Worm (Caenorhabditis elegans): ENCODE measurements around the gene cpt-5.
A peak's percentile ranks its signal among the peaks of the same experiment; 100 is the strongest.

Gene cpt-5

DNA sequence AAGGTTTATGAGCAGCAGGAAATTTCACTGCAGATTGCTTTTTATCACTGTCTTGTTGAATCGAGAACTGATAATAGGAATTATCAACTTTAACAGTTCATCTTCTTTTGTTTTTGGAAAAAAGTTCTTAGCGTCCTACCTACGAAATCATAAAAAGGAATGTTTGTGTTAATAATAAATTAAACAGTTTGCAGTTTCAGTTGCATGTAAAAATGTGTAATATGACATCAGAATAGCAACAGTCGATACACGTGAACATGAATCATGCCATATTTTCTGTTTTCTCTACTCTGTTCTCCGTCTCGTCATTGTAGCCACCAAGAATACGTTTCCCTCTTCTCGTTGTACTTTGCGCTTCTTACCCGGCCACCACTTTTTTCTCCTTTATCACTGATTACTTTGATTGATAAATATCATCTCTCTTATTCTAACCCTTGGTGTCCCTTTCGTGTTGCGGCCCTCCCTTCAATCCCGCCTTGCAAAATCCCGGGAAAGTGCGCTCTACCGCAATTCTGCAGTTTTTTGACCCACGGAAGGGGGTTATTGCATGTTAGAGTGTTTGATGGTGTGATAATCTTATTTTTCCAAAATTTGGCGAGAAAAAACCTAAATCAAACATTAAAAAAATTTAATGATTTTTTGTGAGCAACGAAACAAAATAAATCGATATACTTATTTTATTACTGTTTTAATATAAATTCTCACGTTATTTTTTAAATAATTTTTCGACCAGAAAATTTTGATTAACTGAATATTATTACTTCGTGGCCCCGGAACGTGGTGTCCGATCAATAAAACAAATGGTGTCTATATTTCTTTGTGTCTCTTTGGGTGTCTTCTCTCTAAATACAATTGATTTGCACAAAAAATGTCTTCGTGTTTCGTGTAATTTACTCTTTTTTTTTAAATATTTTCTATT is 19.7 kb downstream of the cpt-5 start, which contains the start of gene sptl-3:
Gene sptl-3, plus strand, starts transcription at position 869 of the 919 bp plus-strand sequence.
- TF ChIP-seq him-1 (tag; optimal IDR thresholded peaks at IDR 0.05) (no peak), dao-5 (tag; optimal IDR thresholded peaks at IDR 0.05) (no peak)

DNA sequence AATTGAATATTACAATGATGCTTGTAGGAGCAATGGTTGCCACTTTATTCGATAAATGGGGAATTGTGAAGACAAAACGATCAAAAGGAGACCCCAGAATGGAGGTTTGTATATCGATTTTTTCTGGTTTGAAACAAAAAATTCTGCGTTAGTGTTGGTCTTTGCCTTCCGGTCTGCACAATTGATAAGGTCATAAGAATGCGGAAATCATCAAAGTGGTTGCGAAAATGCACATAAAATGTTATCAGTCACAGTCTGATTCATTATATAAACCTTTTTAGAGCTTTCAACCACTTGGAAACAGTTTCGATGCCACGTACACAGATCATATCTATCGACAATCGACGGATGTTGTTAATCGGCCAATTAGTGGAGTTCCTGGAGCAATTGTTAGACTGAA is 20.6 kb downstream of the cpt-5 start:
- TF ChIP-seq dao-5 (tag; optimal IDR thresholded peaks at IDR 0.05) (no peak), W03F9.2 (tag; optimal IDR thresholded peaks at IDR 0.05) (no peak), him-1 (tag; optimal IDR thresholded peaks at IDR 0.05) (no peak)

DNA sequence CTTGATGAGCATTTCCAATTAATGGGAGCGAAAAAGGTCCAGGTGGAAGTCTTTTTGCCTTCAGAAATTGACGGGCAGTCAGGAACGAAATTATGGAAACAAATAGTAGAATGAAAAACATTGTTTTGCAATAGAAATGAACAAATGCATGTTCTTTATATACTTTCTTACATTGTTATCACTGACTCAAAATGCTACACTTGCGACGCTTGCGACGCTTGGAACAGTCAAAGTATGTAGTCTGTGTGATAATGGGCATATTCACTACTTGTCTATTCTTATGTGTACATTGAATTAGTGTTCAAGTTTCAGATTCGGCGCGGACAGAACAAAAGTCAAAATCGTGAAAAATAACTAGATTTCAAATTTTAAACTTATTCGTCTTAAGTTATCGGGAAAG is 25.4 kb downstream of the cpt-5 start, which contains the start of gene cyp-35C1:
Gene cyp-35C1, minus strand, starts transcription at position 132 of the 400 bp plus-strand sequence.
- TF ChIP-seq him-1 (tag; optimal IDR thresholded peaks at IDR 0.05) = no peak
- TF ChIP-seq dao-5 (tag; optimal IDR thresholded peaks at IDR 0.05) = no peak
- no peak for TF ChIP-seq W03F9.2 (tag; optimal IDR thresholded peaks at IDR 0.05)

DNA sequence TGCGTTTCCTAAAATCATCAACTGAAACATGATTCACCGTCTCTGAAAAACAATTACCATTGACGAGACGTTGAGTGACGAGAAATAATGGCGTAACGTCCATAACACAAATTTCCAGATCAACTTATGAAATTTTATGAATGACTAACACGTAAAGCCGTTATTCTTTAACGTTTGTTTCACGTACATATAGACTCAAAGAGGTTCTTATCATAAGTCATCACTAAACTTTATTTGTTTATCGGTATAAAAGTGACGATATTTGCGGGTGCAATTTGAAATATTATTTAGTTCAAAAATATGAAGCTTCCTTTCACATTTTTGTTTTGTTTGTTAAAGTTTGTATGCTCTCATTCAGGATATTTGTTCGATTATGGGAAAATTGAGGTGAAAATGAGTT is 26.2 kb downstream of the cpt-5 start, which contains the start of gene oac-3:
Gene oac-3, plus strand, starts transcription at position 301 of the 400 bp plus-strand sequence.
- TF ChIP-seq dao-5 (tag; optimal IDR thresholded peaks at IDR 0.05) (no peak), him-1 (tag; optimal IDR thresholded peaks at IDR 0.05) (no peak), W03F9.2 (tag; optimal IDR thresholded peaks at IDR 0.05) (no peak)

DNA sequence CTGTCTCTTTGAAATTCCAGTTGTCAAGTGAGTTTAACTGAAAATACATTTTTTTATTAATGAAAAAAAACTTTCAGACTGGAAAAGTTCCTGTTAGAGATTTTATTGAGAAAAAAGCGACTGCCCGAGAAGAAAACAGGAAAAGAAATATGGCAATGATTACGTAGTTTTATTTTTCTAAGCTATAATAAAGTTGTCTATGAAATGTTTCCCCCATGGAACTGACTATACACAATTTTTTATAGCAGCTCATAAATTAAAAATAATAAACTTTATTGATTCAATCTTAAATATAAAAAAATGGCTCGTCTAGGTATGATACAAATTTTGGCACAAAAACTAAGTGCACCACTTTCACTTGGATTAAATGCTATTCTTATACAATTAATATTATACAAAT is 29.5 kb downstream of the cpt-5 start, which contains the start of gene C06B3.1:
Gene C06B3.1, plus strand, starts transcription at position 301 of the 400 bp plus-strand sequence.
- no peak for TF ChIP-seq him-1 (tag; optimal IDR thresholded peaks at IDR 0.05)
- no peak for TF ChIP-seq dao-5 (tag; optimal IDR thresholded peaks at IDR 0.05)
- TF ChIP-seq W03F9.2 (tag; optimal IDR thresholded peaks at IDR 0.05) = no peak

DNA sequence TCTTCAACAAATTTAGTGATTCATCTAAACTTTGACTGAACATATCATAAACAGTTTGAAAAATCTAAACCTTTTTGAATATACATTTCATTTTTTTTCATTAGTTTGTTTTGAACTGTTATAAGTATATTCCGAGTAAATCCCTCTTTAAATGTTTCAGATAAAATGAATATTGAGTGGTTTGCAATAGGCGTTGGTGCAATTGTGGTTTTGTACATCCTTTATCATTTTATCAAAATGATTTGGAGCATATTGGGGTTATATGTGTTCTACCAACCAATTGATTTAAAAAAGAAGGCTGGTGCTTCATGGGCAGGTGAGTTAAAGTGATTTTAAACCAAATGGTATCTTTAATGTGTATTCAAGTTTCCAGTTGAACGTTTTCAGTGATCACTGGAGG is 31.5 kb downstream of the cpt-5 start, which contains the start of gene stdh-3:
Gene stdh-3, plus strand, starts transcription at position 166 of the 400 bp plus-strand sequence.
- TF ChIP-seq dao-5 (tag; optimal IDR thresholded peaks at IDR 0.05) (no peak), W03F9.2 (tag; optimal IDR thresholded peaks at IDR 0.05) (no peak), him-1 (tag; optimal IDR thresholded peaks at IDR 0.05) (no peak)

DNA sequence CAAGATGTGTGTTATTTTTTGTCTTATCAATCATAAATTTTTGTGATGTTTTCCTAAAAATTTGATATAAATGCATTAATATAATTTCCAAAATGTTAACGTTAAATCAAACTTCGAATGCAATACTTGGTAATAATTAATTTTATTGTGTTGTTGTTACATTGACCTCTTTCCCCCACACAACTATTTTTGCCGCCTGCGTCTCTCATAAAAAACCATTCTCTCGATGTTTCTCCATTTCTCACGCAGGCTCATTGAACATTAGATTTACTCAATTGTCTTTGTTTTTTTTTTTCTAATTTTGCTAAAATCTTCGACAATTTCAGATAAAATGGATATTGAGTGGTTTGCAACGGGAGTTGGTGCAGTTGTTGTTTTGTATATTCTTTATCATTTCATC is 33.2 kb downstream of the cpt-5 start, which contains the start of gene stdh-1:
Gene stdh-1, plus strand, starts transcription at position 327 of the 400 bp plus-strand sequence.
- TF ChIP-seq W03F9.2 (tag; optimal IDR thresholded peaks at IDR 0.05) = no peak
- no peak for TF ChIP-seq him-1 (tag; optimal IDR thresholded peaks at IDR 0.05)
- no peak for TF ChIP-seq dao-5 (tag; optimal IDR thresholded peaks at IDR 0.05)

DNA sequence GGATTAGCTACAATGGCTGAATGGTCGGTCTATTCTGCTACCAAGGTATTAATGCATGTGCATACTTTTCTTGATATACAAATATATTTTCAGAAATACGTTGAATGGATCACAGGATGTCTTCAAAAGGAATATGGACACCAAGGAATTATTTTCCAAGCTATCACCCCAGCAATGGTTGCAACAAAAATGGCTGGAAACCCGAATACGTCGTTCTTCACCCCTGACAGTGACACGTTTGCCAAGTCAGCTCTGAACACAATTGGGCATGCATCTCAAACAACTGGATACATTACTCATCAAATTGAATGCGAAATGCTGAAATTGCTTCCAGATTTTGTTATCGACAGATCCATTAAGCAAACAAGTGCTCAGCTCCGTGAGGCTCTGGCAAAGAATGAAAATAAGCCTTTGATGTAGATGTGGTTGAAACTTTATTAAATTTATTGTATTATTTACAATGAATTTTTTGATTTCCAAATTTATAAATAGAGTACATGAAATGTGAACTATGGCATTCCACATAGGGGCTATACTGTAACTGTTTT is 34.6 kb downstream of the cpt-5 start:
- TF ChIP-seq W03F9.2 (tag; optimal IDR thresholded peaks at IDR 0.05) = no peak
- no peak for TF ChIP-seq dao-5 (tag; optimal IDR thresholded peaks at IDR 0.05)
- no peak for TF ChIP-seq him-1 (tag; optimal IDR thresholded peaks at IDR 0.05)

DNA sequence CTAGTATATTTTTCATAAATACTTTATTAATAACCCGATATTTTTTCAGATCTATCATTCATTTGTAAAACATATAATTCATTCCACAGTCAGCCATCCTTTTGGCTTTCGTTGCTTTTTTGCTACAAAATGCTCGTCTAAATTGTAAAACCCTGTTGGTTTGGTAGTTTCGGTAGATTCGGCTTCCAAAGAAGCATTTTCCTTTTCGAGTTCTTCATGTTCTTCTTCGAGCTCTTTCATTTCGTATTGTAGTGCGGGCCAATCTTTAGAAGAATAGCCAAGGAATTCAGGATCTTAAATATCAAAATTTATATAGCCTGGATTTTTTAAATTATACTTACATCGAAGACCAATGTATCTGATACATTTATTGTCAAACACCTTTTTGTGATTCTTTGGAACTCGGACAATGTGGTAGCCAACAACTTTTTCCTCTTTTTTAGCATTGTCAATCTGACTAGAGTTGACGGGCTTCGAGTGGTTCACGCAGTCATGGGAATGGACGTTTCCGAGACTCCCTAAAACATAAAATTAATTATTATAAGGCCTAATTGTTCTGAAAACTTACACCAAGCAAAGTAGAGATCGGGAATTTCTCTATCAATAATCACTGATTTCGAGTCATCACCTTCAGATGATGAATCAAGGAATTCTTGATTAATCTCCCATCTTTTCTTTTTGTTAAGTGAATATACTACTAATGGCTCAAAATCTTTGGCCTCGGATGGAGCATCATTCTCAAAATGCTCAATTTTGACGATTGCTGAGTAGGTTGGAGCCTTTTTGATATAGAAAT is 35.3 kb downstream of the cpt-5 start:
- TF ChIP-seq him-1 (tag; optimal IDR thresholded peaks at IDR 0.05) = no peak
- TF ChIP-seq dao-5 (tag; optimal IDR thresholded peaks at IDR 0.05) = no peak
- TF ChIP-seq W03F9.2 (tag; optimal IDR thresholded peaks at IDR 0.05) = no peak

DNA sequence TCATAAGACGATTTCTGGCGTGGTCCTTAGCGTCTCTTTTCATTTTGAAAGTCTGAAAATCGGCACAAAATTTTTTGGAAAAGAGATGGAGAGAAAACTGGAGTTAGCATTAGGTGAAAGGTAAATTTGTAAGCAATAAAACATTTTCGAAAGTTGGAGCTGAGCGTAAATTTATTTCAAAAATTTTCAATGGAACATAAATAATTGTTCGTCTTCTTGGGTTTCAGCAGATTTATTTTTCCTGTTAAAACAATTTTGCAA is 35.9 kb downstream of the cpt-5 start, which contains the start of gene C06B3.6:
Gene C06B3.6, minus strand, starts transcription at position 52 of the 261 bp plus-strand sequence.
- TF ChIP-seq W03F9.2 (tag; optimal IDR thresholded peaks at IDR 0.05) (no peak), dao-5 (tag; optimal IDR thresholded peaks at IDR 0.05) (no peak), him-1 (tag; optimal IDR thresholded peaks at IDR 0.05) (no peak)

DNA sequence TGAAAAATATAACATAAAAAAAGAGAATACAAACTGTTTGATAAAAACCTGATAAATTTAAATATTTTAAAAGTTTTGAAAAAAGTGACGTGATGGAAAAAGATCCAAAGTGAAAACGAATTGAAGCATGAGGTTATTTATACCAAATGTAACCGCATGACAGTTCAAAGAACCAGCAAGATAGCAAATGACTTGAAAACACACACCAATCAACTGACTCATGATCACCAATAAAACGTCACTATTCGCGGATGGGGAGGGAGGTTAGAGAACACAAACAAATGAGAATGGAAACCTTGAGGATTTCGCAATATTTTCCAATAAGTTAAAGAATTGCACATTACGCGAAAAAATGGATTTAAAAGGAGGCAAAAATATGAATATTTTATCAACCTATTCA is 36.4 kb downstream of the cpt-5 start, which contains the start of gene C06B3.7:
Gene C06B3.7, plus strand, starts transcription at position 287 of the 400 bp plus-strand sequence.
- TF ChIP-seq dao-5 (tag; optimal IDR thresholded peaks at IDR 0.05) (no peak), W03F9.2 (tag; optimal IDR thresholded peaks at IDR 0.05) (peak; percentile 73)

DNA sequence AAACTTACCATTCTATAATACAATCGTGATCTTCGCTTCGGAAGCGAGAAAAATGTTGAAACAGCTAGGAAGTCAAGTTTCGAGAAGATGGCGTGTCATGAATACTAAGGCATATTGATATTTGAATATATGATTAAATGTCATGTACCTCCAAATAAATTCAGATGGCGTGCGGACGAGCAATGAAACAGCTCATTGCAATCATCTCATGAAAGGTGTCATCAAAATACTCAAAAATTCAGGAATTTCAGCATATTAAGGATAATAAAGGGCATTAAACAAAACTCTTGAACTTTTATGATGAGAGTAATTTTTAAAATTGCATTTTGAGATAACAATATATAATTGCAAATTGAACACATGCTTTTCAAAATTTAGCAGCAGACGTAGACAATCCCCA is 42.4 kb downstream of the cpt-5 start, which contains the start of gene gcy-32:
Gene gcy-32, minus strand, starts transcription at position 101 of the 400 bp plus-strand sequence.
- TF ChIP-seq dao-5 (tag; optimal IDR thresholded peaks at IDR 0.05) (no peak), him-1 (tag; optimal IDR thresholded peaks at IDR 0.05) (no peak), W03F9.2 (tag; optimal IDR thresholded peaks at IDR 0.05) (no peak)

DNA sequence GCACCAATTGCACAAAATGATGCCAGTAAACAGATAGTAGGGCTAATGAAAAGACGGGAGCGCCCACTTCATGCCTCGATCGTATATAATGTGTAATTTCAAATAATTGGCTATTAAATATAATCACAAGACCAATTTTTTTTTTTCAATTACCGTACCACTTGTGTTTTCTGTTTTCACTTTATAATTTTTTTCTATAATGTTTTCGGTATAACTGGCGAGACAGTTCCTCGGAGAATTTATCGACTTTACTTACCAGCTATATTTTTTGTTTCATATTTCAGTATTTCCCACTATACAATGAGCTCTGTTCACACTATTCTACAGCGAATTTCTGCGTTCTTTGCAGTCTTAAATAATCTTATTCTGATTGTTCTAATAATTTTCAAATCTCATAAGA is 43.2 kb downstream of the cpt-5 start, which contains the start of gene str-252:
Gene str-252, plus strand, starts transcription at position 301 of the 400 bp plus-strand sequence.
- TF ChIP-seq W03F9.2 (tag; optimal IDR thresholded peaks at IDR 0.05) = no peak
- TF ChIP-seq him-1 (tag; optimal IDR thresholded peaks at IDR 0.05) = no peak
- TF ChIP-seq dao-5 (tag; optimal IDR thresholded peaks at IDR 0.05) = no peak

Data from whole organism, L4/young adult.